Worm (Caenorhabditis elegans) whole organism, L1 larva: ENCODE results near the gene F23F1.5.
A peak's percentile ranks its signal among the peaks of the same experiment; 100 is the strongest.

Experiments
- Y116A8C.19 ChIP-seq: sonication (generic microtip); optimal IDR thresholded peaks from 2 replicates; lab custom pipeline; 2016; ENCODE audit warnings: missing compliant biosample characterization, missing genetic modification characterization, borderline replicate concordance
- blmp-1 ChIP-seq: fragments of 150-350 bp; optimal IDR thresholded peaks from 2 replicates; lab custom pipeline; 2014; ENCODE audit warnings: missing biosample characterization, missing genetic modification characterization
- ceh-8 ChIP-seq: fragments of 200-800 bp; sonication (Bioruptor generic); optimal IDR thresholded peaks from 2 replicates; lab custom pipeline; 2018; ENCODE audit warnings: mild to moderate bottlenecking, missing genetic modification characterization, moderate library complexity, missing compliant biosample characterization
- ceh-82 ChIP-seq, 3 experiments: fragments of 150-350 bp in 1 of 3; sonication (generic microtip) in 2 of 3; optimal IDR thresholded peaks; 2 replicates each; lab custom pipeline; 2014 to 2017; ENCODE audit warnings: missing biosample characterization in 3 of 3, missing genetic modification characterization in 3 of 3
- ceh-88 ChIP-seq: fragments of 200-800 bp; sonication (Bioruptor generic); IDR thresholded peaks from 2 replicates; pipeline ENCODE4 v1.3.6; 2022; ENCODE audit warnings: missing genetic modification characterization, missing compliant biosample characterization
- ces-1 ChIP-seq: fragments of 150-350 bp; optimal IDR thresholded peaks from 2 replicates; lab custom pipeline; 2014; ENCODE audit warnings: missing biosample characterization, missing genetic modification reagents, missing genetic modification characterization
- efl-1 ChIP-seq, 4 experiments: fragments of 150-350 bp; optimal IDR thresholded peaks in 3 of 4; peaks in 1 of 4; 1 replicate in 1 of 4; 2 replicates in 3 of 4; lab custom pipeline; 2014; ENCODE audit warnings: missing biosample characterization in 2 of 4, missing genetic modification characterization in 2 of 4, missing genetic modification reagents in 2 of 4
- elt-3 ChIP-seq, 6 experiments: fragments of 150-350 bp in 1 of 6; sonication (generic microtip); optimal IDR thresholded peaks; 2 replicates each; lab custom pipeline; 2017 to 2018; ENCODE audit warnings: missing biosample characterization in 6 of 6, missing genetic modification characterization in 6 of 6, inconsistent platforms in 1 of 6
- fos-1 ChIP-seq: fragments of 150-350 bp; optimal IDR thresholded peaks from 2 replicates; lab custom pipeline; 2014; ENCODE audit warnings: missing biosample characterization, missing genetic modification characterization
- hlh-17 ChIP-seq: fragments of 200-800 bp; sonication (Bioruptor generic); optimal IDR thresholded peaks from 2 replicates; lab custom pipeline; 2018; ENCODE audit warnings: missing genetic modification characterization, mild to moderate bottlenecking, missing compliant biosample characterization, moderate library complexity, borderline replicate concordance
- lin-14 ChIP-seq: fragments of 200-800 bp; sonication (Bioruptor generic); optimal IDR thresholded peaks from 2 replicates; lab custom pipeline; 2018; ENCODE audit warnings: mild to moderate bottlenecking, missing genetic modification characterization, moderate library complexity, missing compliant biosample characterization
- lin-35 ChIP-seq, 2 experiments: fragments of 150-350 bp; optimal IDR thresholded peaks; 2 replicates each; lab custom pipeline; 2014; ENCODE audit warnings: missing biosample characterization in 2 of 2, missing genetic modification characterization in 2 of 2, missing genetic modification reagents in 2 of 2
- mep-1 ChIP-seq: fragments of 150-350 bp; optimal IDR thresholded peaks from 2 replicates; lab custom pipeline; 2014; ENCODE audit warnings: missing biosample characterization, missing genetic modification characterization
- nhr-11 ChIP-seq: fragments of 150-350 bp; optimal IDR thresholded peaks from 2 replicates; lab custom pipeline; 2014; ENCODE audit warnings: missing biosample characterization, missing genetic modification characterization
- nhr-20 ChIP-seq: sonication (generic microtip); optimal IDR thresholded peaks from 2 replicates; lab custom pipeline; 2016; ENCODE audit warnings: mild to moderate bottlenecking, missing genetic modification characterization, missing compliant biosample characterization
- nhr-71 ChIP-seq: sonication (generic microtip); optimal IDR thresholded peaks from 2 replicates; lab custom pipeline; 2016; ENCODE audit warnings: mild to moderate bottlenecking, missing genetic modification characterization, moderate library complexity, missing compliant biosample characterization
- nhr-85 ChIP-seq: sonication (generic microtip); peaks from one replicate; lab custom pipeline; 2016; ENCODE audit warnings: missing genetic modification characterization, inconsistent platforms, missing compliant biosample characterization
- nhr-90 ChIP-seq: sonication (generic microtip); optimal IDR thresholded peaks from 2 replicates; lab custom pipeline; 2016; ENCODE audit warnings: mild to moderate bottlenecking, missing genetic modification characterization, missing compliant biosample characterization; ENCODE audit not compliant: poor library complexity
- pag-3 ChIP-seq: sonication (generic microtip); optimal IDR thresholded peaks from 2 replicates; lab custom pipeline; 2017; ENCODE audit warnings: missing genetic modification characterization, mild to moderate bottlenecking, missing compliant biosample characterization, antibody characterized with exemption, borderline replicate concordance; ENCODE audit not compliant: insufficient read depth
- snpc-4 ChIP-seq: fragments of 150-350 bp; optimal IDR thresholded peaks from 2 replicates; lab custom pipeline; 2014; ENCODE audit warnings: missing biosample characterization, missing genetic modification characterization
- snu-23 ChIP-seq: sonication (generic microtip); optimal IDR thresholded peaks from 2 replicates; lab custom pipeline; 2016; ENCODE audit warnings: missing genetic modification characterization, missing compliant biosample characterization
- sptf-1 ChIP-seq: fragments of 150-350 bp; optimal IDR thresholded peaks from 2 replicates; lab custom pipeline; 2014; ENCODE audit warnings: missing biosample characterization, missing genetic modification characterization
- unc-86 ChIP-seq: sonication (generic microtip); optimal IDR thresholded peaks from 2 replicates; lab custom pipeline; 2016; ENCODE audit warnings: missing genetic modification characterization, missing compliant biosample characterization
- unc-98 ChIP-seq: fragments of 200-800 bp; sonication (Bioruptor generic); IDR thresholded peaks from 2 replicates; pipeline ENCODE4 v1.3.6; 2022; ENCODE audit warnings: missing genetic modification characterization, missing compliant biosample characterization

The F23F1.5 gene

DNA sequence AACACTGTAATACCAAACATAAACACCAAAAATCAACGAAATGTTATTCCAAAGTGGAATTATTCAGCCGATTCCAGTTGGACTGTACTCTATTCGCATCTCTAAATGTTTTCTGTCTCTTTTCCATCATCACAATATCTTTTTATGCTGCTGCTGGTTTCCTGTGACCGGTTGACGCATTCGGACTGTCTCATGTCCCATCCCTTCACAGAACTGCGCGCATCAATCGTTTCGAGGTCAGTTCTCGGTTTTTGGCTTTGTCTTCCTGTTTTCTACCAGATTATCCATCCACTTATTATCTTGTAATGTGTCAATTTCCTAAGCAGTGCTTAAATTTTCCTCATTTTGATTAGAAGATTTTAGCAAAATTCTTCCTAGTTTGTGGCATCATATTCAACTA is 28.7 kb upstream of the F23F1.5 start:
- TF ChIP-seq nhr-85 (tag; lab: Kevin White, UChicago), result peak; percentile 65
- peak; percentile 59 for TF ChIP-seq blmp-1 (tag; lab: Kevin White, UChicago)
- TF ChIP-seq nhr-71 (tag; lab: Kevin White, UChicago), result peak; percentile 3
- TF ChIP-seq snu-23 (GFP tag; lab: Kevin White, UChicago), result peak; percentile 54
- TF ChIP-seq ceh-88 (GFP tag; lab: Robert Waterston, UW), result no peak
- TF ChIP-seq pag-3 (tag; lab: Kevin White, UChicago), result no peak
- TF ChIP-seq lin-14, result peak; percentile 50
- TF ChIP-seq ces-1 (GFP tag; lab: Kevin White, UChicago), result no peak
- peak; percentile 24 for TF ChIP-seq nhr-20 (tag; lab: Kevin White, UChicago)
- peak in 1 of 2 experiments; percentile 16 for TF ChIP-seq lin-35 (GFP tag; optimal IDR thresholded peaks at IDR 0.05; lab: Kevin White, UChicago)

DNA sequence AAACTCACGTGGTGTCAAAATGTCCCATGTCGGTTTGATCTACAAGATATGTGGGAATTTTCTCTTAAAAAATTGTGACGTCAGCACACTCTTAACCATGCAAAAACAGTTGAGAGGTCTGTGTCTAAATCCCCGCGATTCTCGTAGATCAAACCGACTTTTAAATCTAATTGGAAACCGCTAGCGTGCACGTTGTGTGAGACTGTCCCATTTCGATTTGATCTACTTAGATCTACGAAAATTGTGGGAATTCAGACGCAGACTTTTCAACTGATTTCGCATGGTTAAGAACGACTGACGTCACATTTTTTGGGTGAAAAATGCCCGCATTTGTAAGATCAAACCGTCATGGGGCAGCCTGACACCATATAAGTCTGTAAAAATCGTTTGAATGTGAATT is 26.5 kb upstream of the F23F1.5 start:
- no peak for TF ChIP-seq lin-14
- no peak for TF ChIP-seq efl-1 (optimal IDR thresholded peaks at IDR 0.05; lab: Kevin White, UChicago)
- peak in 1 of 2 experiments; percentile 60 for TF ChIP-seq efl-1 (GFP tag; optimal IDR thresholded peaks at IDR 0.05 in 1 of 2; lab: Kevin White, UChicago)

DNA sequence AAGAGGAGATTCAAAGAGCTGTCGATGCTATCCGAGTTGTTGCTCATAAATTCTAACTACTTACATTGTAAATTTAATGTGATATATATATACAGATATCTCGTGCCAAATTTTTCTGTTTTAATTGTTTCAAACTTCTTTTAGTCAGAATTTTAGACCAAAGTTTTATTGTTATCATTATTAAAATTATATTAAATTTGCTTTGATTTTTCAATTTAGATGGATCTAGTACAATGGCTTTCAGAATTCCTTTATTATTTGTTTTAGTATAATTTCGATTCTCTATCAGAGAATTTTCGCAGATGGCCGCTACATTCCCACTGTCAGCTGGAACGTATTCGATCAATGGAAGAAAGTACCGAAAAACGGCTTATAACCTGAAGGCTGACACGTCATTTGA is 26.0 kb upstream of the F23F1.5 start, which contains the start of gene ascc-1:
Gene ascc-1, plus strand, starts transcription at position 301 of the 400 bp plus-strand sequence.
- TF ChIP-seq nhr-11 (tag; lab: Kevin White, UChicago) (no peak), mep-1 (tag; lab: Kevin White, UChicago) (no peak)

DNA sequence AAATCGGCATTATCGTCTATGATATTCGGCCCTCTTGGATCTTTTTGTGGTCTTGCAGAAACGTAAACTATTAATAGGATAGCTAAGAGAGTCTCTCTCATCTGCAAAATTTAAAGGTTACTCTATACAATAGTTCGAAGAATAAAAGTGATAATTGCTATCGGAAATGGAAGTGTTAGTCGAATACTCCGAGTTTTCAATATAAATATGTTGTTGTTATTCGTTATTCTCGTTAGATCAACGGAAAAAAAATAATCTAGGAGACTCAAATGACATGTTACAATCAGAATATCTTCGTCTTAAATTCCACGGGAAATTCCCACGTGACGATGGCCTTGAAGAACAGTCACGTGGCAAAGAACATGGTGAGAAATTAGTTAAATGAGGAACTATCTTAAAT is 23.8 kb upstream of the F23F1.5 start, which contains the start of gene tre-5:
Gene tre-5, minus strand, starts transcription at position 101 of the 400 bp plus-strand sequence.
- no peak for TF ChIP-seq ceh-82 (tag; optimal IDR thresholded peaks at IDR 0.05; lab: Kevin White, UChicago)
- no peak for TF ChIP-seq efl-1 (optimal IDR thresholded peaks at IDR 0.05; lab: Kevin White, UChicago)
- peak in 1 of 2 experiments; percentile 76 for TF ChIP-seq efl-1 (GFP tag; optimal IDR thresholded peaks at IDR 0.05 in 1 of 2; lab: Kevin White, UChicago)
- TF ChIP-seq unc-98 (GFP tag; lab: Robert Waterston, UW), result no peak
- no peak for TF ChIP-seq sptf-1 (tag; lab: Kevin White, UChicago)
- TF ChIP-seq lin-35 (GFP tag; optimal IDR thresholded peaks at IDR 0.05; lab: Kevin White, UChicago), result peak in 1 of 2 experiments; percentile 16
- TF ChIP-seq elt-3 (tag; optimal IDR thresholded peaks at IDR 0.05; lab: Kevin White, UChicago), result no peak

DNA sequence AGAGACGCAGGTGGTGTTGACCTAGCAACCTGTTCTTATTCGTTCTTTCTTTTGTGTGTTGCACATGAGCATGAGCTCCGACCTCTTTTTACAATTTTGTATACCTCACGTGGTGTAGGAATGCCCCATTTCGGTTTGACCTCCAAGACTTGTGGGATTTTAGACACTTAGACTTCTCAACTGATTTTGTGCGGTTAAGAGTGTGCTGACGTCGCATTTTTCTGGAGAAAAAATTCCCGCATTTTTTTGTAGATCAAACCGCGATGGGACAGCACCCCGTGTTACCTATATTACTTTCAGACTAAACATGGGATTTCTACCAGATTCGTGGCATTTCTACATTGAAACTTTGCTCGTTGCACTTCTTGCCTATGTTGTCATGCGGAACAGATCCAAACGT is 20.0 kb upstream of the F23F1.5 start, which contains the start of gene sptl-1:
Gene sptl-1, plus strand, starts transcription at position 301 of the 400 bp plus-strand sequence.
- TF ChIP-seq ceh-8 (GFP tag; lab: Kevin White, UChicago) (no peak), efl-1 (optimal IDR thresholded peaks at IDR 0.05; lab: Kevin White, UChicago) (no peak), efl-1 (GFP tag; optimal IDR thresholded peaks at IDR 0.05 in 1 of 2; lab: Kevin White, UChicago) (peak in 1 of 2 experiments; percentile 35)

DNA sequence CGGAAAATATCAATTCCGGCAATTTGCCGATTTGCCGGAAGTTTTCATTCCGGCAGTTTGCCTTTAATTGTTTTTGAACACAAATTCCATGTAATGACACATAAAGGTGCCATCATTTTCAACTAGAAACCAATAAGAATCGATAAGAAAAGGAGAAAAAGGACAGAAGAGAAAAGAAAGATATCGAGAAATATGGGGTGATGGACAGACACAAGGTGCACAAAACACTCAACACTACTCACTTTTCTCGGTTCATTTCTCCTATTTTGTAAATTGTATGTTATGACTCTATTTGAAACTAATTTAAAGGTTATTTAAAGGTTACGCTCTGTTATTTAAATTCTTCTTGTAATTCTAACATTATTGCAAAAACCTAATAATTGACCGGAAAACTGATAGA is 19.5 kb upstream of the F23F1.5 start:
- TF ChIP-seq nhr-90 (tag; lab: Kevin White, UChicago) (no peak), lin-35 (GFP tag; optimal IDR thresholded peaks at IDR 0.05; lab: Kevin White, UChicago) (peak in 1 of 2 experiments; percentile 22)

DNA sequence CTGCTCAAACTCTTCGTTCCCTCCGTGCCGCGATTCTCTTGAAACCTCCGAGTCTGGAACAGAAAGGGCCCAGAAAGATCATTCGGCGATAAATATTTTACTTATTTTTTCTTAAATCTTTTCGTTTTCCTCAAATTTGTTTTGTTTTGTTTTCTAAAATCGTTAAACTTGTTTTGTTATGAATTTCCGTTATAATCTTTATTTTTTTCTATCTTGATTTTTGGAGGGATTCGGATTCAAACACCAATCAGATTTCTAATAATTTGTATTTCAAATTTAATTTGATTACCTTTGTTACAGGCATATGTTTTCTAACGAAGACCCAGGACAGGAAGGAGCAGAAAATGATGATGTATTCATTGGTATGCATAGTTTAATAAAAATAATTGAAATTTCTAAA is 15.9 kb upstream of the F23F1.5 start, which contains the start of gene C23H3.5:
Gene C23H3.5, plus strand, starts transcription at position 301 of the 400 bp plus-strand sequence.
- TF ChIP-seq hlh-17 (GFP tag; lab: Kevin White, UChicago), result no peak

DNA sequence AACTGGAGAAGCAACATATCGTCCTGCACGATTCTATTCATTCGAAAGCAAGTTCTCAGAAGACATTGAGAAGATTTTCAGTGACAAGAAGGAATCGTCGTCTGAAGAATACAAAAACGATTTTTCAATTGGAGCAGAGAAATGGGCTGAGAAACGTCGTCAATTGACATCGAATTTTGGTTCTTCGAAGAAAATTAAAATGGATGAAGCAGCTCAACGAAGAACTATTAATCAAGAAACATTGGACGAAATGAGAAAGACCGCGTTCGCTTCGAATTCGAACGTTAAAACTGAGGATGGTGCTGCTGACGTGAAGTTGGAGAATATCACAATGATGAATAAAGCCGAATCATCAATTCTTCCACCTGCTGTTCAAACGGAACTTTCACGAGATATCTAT is 14.7 kb upstream of the F23F1.5 start, which contains the start of gene rpt-4:
Gene rpt-4, minus strand, starts transcription at position 101 of the 400 bp plus-strand sequence.
- peak; percentile 59 for TF ChIP-seq nhr-85 (tag; lab: Kevin White, UChicago)
- no peak for TF ChIP-seq nhr-90 (tag; lab: Kevin White, UChicago)

DNA sequence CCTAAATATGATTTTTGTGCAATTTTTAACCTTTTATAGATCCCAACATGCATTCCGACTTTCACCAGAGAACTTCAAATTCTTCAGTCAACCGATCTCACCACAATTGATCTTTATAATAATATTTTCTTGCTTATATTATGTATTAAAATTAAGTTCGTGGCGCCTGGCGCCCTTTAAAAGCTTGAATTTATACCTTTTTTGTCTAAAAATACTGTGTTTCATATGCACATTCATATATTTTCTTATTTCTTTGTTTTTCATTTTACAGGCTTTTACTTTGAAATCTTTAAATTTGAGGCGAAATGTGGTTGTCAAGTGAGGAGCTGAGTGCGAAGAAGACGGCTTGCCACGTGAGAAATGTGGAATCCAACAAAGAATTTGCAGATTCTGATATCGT is 13.4 kb upstream of the F23F1.5 start, which contains the start of gene rpoa-49:
Gene rpoa-49, plus strand, starts transcription at position 301 of the 400 bp plus-strand sequence.
- TF ChIP-seq Y116A8C.19 (tag; lab: Kevin White, UChicago), result no peak
- TF ChIP-seq snpc-4 (tag; lab: Kevin White, UChicago), result no peak
- no peak for TF ChIP-seq fos-1 (tag; lab: Kevin White, UChicago)
- no peak for TF ChIP-seq unc-86
